Worm (Caenorhabditis elegans) whole organism, L4/young adult: ENCODE measurements around the gene F22B3.7.

Experiments used
- W03F9.2 ChIP-seq: fragments of 150-350 bp; optimal IDR thresholded peaks from 2 replicates; lab custom pipeline; 2014; ENCODE audit warnings: missing biosample characterization, missing genetic modification characterization
- him-1 ChIP-seq: sonication (generic microtip); optimal IDR thresholded peaks from 2 replicates; lab custom pipeline; 2016; ENCODE audit warnings: missing genotype, missing genetic modification reagents, missing genetic modification characterization, missing compliant biosample characterization

DNA sequence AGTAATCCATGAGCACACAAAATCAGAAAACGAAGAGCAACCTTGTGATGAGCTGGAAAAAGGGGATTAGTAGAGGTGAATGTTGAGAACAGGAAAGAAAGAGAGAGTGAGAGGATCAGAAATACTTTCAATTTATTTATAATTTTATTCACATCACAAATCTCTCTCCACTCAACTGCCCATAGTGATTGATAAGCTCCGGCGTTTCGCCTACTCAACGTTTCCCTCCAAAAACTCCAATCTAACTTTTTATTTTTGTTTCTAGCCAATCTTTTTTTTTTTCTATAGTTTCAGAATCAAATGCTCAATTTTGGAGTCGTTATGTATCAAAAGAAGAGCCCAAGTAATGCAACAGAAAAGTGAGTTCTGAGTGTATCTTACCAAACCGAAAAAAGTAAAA is 3.8 kb upstream of the F22B3.7 start, which contains the start of gene kin-4:
- no peak for TF ChIP-seq W03F9.2 (tag; lab: Kevin White, UChicago)
- no peak for TF ChIP-seq him-1
